Worm (Caenorhabditis elegans) whole organism, L4/young adult: ENCODE data around the gene hil-4.

ENCODE experiments used
- W03F9.2 ChIP-seq: fragments of 150-350 bp; optimal IDR thresholded peaks from 2 replicates; lab custom pipeline; 2014; ENCODE audit warnings: missing biosample characterization, missing genetic modification characterization
- dao-5 ChIP-seq: sonication (generic microtip); optimal IDR thresholded peaks from 2 replicates; lab custom pipeline; 2016; ENCODE audit warnings: missing genotype, missing genetic modification characterization, moderate library complexity, missing compliant biosample characterization
- him-1 ChIP-seq: sonication (generic microtip); optimal IDR thresholded peaks from 2 replicates; lab custom pipeline; 2016; ENCODE audit warnings: missing genotype, missing genetic modification reagents, missing genetic modification characterization, missing compliant biosample characterization

DNA sequence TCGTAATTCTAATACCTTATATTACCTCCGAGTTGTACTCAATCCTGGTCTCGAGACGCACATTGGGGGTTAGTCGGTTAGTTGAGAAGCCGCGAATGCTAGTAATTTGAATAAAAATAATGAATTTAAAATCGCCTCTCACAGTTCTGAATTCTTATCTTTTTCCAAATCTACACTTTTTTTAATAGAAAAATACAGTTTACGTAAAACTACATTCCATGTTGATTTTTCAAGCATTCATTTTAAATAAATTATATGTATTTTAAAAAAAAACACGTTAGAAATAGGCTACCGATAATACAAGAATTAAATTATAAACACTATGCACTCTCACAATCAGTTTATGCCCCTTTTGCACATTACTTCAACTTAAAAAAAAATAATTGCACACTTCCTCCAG is 15.5 kb downstream of the hil-4 start, which contains the start of gene C18G1.9:
- TF ChIP-seq dao-5 (tag; lab: Kevin White, UChicago): no peak
- TF ChIP-seq W03F9.2: no peak
- no peak for TF ChIP-seq him-1 (tag; lab: Kevin White, UChicago)
